Worm (Caenorhabditis elegans) whole organism, mixed stage, embryonic: ENCODE measurements around the gene R03G5.6.

Experiments used
- ces-1 ChIP-seq: fragments of 150-350 bp; optimal IDR thresholded peaks from 2 replicates; lab custom pipeline; 2014; ENCODE audit warnings: missing biosample characterization, missing genetic modification reagents, missing genetic modification characterization
- cnd-1 ChIP-seq: fragments of 200-800 bp; sonication (Bioruptor generic); optimal IDR thresholded peaks from 2 replicates; lab custom pipeline; 2018; ENCODE audit warnings: mild to moderate bottlenecking, missing genetic modification characterization, missing compliant biosample characterization
- drap-1 ChIP-seq: fragments of 200-800 bp; sonication (Bioruptor generic); optimal IDR thresholded peaks from 3 replicates; lab custom pipeline; 2018; ENCODE audit warnings: mild to moderate bottlenecking, missing genetic modification characterization, missing compliant biosample characterization
- elt-3 ChIP-seq: fragments of 150-350 bp; optimal IDR thresholded peaks from 2 replicates; lab custom pipeline; 2014; ENCODE audit warnings: missing biosample characterization, missing genetic modification characterization
- lsy-2 ChIP-seq: fragments of 150-350 bp; optimal IDR thresholded peaks from 2 replicates; lab custom pipeline; 2014; ENCODE audit warnings: missing biosample characterization, missing genetic modification characterization
- nhr-28 ChIP-seq: fragments of 150-350 bp; optimal IDR thresholded peaks from 2 replicates; lab custom pipeline; 2014; ENCODE audit warnings: missing biosample characterization, missing genetic modification characterization
- nhr-76 ChIP-seq: sonication (generic microtip); optimal IDR thresholded peaks from 2 replicates; lab custom pipeline; 2017; ENCODE audit warnings: missing biosample characterization, missing genetic modification characterization
- snpc-4 ChIP-seq: fragments of 150-350 bp; optimal IDR thresholded peaks from 2 replicates; lab custom pipeline; 2014; ENCODE audit warnings: missing biosample characterization, missing genetic modification characterization
- ztf-11 ChIP-seq: fragments of 150-350 bp; optimal IDR thresholded peaks from 2 replicates; lab custom pipeline; 2014; ENCODE audit warnings: missing biosample characterization, missing genetic modification characterization

DNA sequence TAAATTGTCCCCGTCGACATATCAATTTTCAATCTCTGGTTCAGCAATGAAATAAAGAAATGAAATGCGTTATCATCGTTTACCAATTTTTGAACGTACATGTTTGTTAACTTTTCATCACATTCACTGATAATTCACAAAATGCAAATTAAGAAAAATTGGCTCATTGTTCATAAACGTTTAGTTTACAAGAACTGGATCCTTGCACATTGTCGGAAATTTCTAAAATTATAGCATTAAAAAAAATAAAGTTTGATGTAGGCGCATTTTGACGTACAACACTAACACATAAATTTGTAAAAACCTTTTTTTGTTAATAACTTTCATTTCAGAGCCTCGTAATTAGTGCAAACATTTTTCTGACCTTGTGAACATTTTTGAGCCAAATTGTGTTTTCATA is 17.0 kb downstream of the R03G5.6 start, which contains the start of gene gpx-7:
- TF ChIP-seq lsy-2 (tag; lab: Kevin White, UChicago): no peak
- TF ChIP-seq ztf-11 (tag; lab: Kevin White, UChicago): no peak
- no peak for TF ChIP-seq nhr-28 (tag; lab: Kevin White, UChicago)
- no peak for TF ChIP-seq elt-3
- TF ChIP-seq drap-1 (GFP tag; lab: Kevin White, UChicago): no peak
- TF ChIP-seq snpc-4: no peak
- no peak for TF ChIP-seq ces-1
- TF ChIP-seq nhr-76: no peak
- TF ChIP-seq cnd-1 (tag; lab: Kevin White, UChicago): no peak
